Worm (Caenorhabditis elegans) whole organism, L3 larva: ENCODE measurements around the gene daf-1.

Experiments used
- R02D3.7 ChIP-seq: fragments of 150-350 bp; optimal IDR thresholded peaks from 2 replicates; lab custom pipeline; 2014; ENCODE audit warnings: missing biosample characterization, missing genetic modification characterization
- ZK546.5 ChIP-seq: sonication (generic microtip); optimal IDR thresholded peaks from 2 replicates; lab custom pipeline; 2017; ENCODE audit warnings: missing biosample characterization, missing genetic modification characterization
- aly-2 ChIP-seq: fragments of 150-350 bp; optimal IDR thresholded peaks from 2 replicates; lab custom pipeline; 2014; ENCODE audit warnings: missing biosample characterization, missing genetic modification characterization
- ama-1 ChIP-seq: fragments of 150-350 bp; optimal IDR thresholded peaks from 2 replicates; lab custom pipeline; 2018
- ceh-16 ChIP-seq: sonication (generic microtip); optimal IDR thresholded peaks from 2 replicates; lab custom pipeline; 2017; ENCODE audit warnings: missing biosample characterization, missing genetic modification characterization
- ceh-28 ChIP-seq: fragments of 150-350 bp; optimal IDR thresholded peaks from 2 replicates; lab custom pipeline; 2014; ENCODE audit warnings: missing biosample characterization, missing genetic modification reagents, missing genetic modification characterization
- ceh-9 ChIP-seq: sonication (generic microtip); optimal IDR thresholded peaks from 2 replicates; lab custom pipeline; 2018; ENCODE audit warnings: missing biosample characterization, missing genetic modification characterization
- daf-12 ChIP-seq: fragments of 150-350 bp; optimal IDR thresholded peaks from 2 replicates; lab custom pipeline; 2014; ENCODE audit warnings: missing biosample characterization, missing genetic modification reagents, missing genetic modification characterization
- egl-27 ChIP-seq: sonication (generic microtip); optimal IDR thresholded peaks from 4 replicates; lab custom pipeline; 2017; ENCODE audit warnings: missing biosample characterization, missing genetic modification reagents, missing genetic modification characterization
- egl-5 ChIP-seq: fragments of 150-350 bp; optimal IDR thresholded peaks from 2 replicates; lab custom pipeline; 2017; ENCODE audit warnings: missing biosample characterization, missing genetic modification reagents, missing genetic modification characterization, inconsistent platforms
- elt-1 ChIP-seq: fragments of 150-350 bp; optimal IDR thresholded peaks from 2 replicates; lab custom pipeline; 2014; ENCODE audit warnings: missing biosample characterization, missing genetic modification characterization
- elt-2 ChIP-seq: sonication (generic microtip); optimal IDR thresholded peaks from 2 replicates; lab custom pipeline; 2016; ENCODE audit warnings: missing genetic modification reagents, mild to moderate bottlenecking, missing genetic modification characterization, missing compliant biosample characterization
- elt-3 ChIP-seq, 3 experiments: fragments of 150-350 bp in 1 of 3; sonication (generic microtip) in 2 of 3; optimal IDR thresholded peaks; 2 replicates in 2 of 3; 4 replicates in 1 of 3; lab custom pipeline; 2014 to 2017; ENCODE audit warnings: missing biosample characterization in 3 of 3, missing genetic modification characterization in 3 of 3
- eor-1 ChIP-seq, 2 experiments: fragments of 150-350 bp; optimal IDR thresholded peaks; 2 replicates each; lab custom pipeline; 2014 to 2018; ENCODE audit warnings: missing biosample characterization in 2 of 2, missing genetic modification characterization in 2 of 2
- fkh-10 ChIP-seq: sonication (generic microtip); optimal IDR thresholded peaks from 2 replicates; lab custom pipeline; 2017; ENCODE audit warnings: missing biosample characterization, missing genetic modification reagents, missing genetic modification characterization
- fkh-2 ChIP-seq: fragments of 150-350 bp; optimal IDR thresholded peaks from 2 replicates; lab custom pipeline; 2014; ENCODE audit warnings: missing biosample characterization, missing genetic modification reagents, missing genetic modification characterization
- fos-1 ChIP-seq: fragments of 150-350 bp; optimal IDR thresholded peaks from 2 replicates; lab custom pipeline; 2014; ENCODE audit warnings: missing biosample characterization, missing genetic modification characterization
- hmg-11 ChIP-seq: sonication (generic microtip); optimal IDR thresholded peaks from 2 replicates; lab custom pipeline; 2016; ENCODE audit warnings: missing genetic modification characterization, missing compliant biosample characterization
- jun-1 ChIP-seq: fragments of 150-350 bp; optimal IDR thresholded peaks from 2 replicates; lab custom pipeline; 2014; ENCODE audit warnings: missing biosample characterization, missing genetic modification reagents, missing genetic modification characterization
- lin-15B ChIP-seq: fragments of 150-350 bp; optimal IDR thresholded peaks from 2 replicates; lab custom pipeline; 2014; ENCODE audit warnings: missing biosample characterization, missing genetic modification characterization
- lin-39 ChIP-seq: fragments of 150-350 bp; optimal IDR thresholded peaks from 2 replicates; lab custom pipeline; 2018; ENCODE audit warnings: missing biosample characterization, missing genetic modification reagents, missing genetic modification characterization
- lsy-12 ChIP-seq: sonication (generic microtip); optimal IDR thresholded peaks from 2 replicates; lab custom pipeline; 2016; ENCODE audit warnings: mild to moderate bottlenecking, missing genetic modification characterization, missing compliant biosample characterization
- mdl-1 ChIP-seq: fragments of 150-350 bp; optimal IDR thresholded peaks from 2 replicates; lab custom pipeline; 2014; ENCODE audit warnings: missing biosample characterization, missing genetic modification characterization
- nfya-1 ChIP-seq: sonication (generic microtip); optimal IDR thresholded peaks from 2 replicates; lab custom pipeline; 2017; ENCODE audit warnings: missing genetic modification characterization, mild to moderate bottlenecking, missing compliant biosample characterization, antibody characterized with exemption, moderate library complexity; ENCODE audit not compliant: insufficient read depth
- nhr-11 ChIP-seq: fragments of 150-350 bp; optimal IDR thresholded peaks from 2 replicates; lab custom pipeline; 2014; ENCODE audit warnings: missing biosample characterization, missing genetic modification characterization
- nhr-12 ChIP-seq: fragments of 150-350 bp; optimal IDR thresholded peaks from 2 replicates; lab custom pipeline; 2014; ENCODE audit warnings: missing biosample characterization, missing genetic modification characterization
- nhr-23 ChIP-seq: fragments of 150-350 bp; optimal IDR thresholded peaks from 2 replicates; lab custom pipeline; 2014; ENCODE audit warnings: missing biosample characterization, missing genetic modification reagents, missing genetic modification characterization
- nhr-237 ChIP-seq: fragments of 150-350 bp; optimal IDR thresholded peaks from 2 replicates; lab custom pipeline; 2014; ENCODE audit warnings: missing biosample characterization, missing genetic modification characterization
- nhr-25 ChIP-seq: sonication (generic microtip); optimal IDR thresholded peaks from 2 replicates; lab custom pipeline; 2017; ENCODE audit warnings: missing biosample characterization, missing genetic modification characterization
- nhr-28 ChIP-seq: fragments of 150-350 bp; optimal IDR thresholded peaks from 2 replicates; lab custom pipeline; 2014; ENCODE audit warnings: missing biosample characterization, missing genetic modification characterization
- nhr-43 ChIP-seq: sonication (generic microtip); optimal IDR thresholded peaks from 2 replicates; lab custom pipeline; 2016; ENCODE audit warnings: mild to moderate bottlenecking, missing genetic modification characterization, missing compliant biosample characterization; ENCODE audit not compliant: poor library complexity, severe bottlenecking
- nhr-67 ChIP-seq: fragments of 150-350 bp; optimal IDR thresholded peaks from 2 replicates; lab custom pipeline; 2014; ENCODE audit warnings: missing biosample characterization, missing genetic modification characterization
- nhr-77 ChIP-seq: fragments of 150-350 bp; optimal IDR thresholded peaks from 2 replicates; lab custom pipeline; 2014; ENCODE audit warnings: missing biosample characterization, missing genetic modification characterization
- pha-4 ChIP-seq: fragments of 150-350 bp; optimal IDR thresholded peaks from 2 replicates; lab custom pipeline; 2014; ENCODE audit warnings: missing biosample characterization, missing genetic modification reagents, missing genetic modification characterization
- pqm-1 ChIP-seq: fragments of 150-350 bp; optimal IDR thresholded peaks from 2 replicates; lab custom pipeline; 2017; ENCODE audit warnings: missing biosample characterization, missing genetic modification characterization, inconsistent platforms
- sea-2 ChIP-seq: fragments of 150-350 bp; sonication (generic microtip); optimal IDR thresholded peaks from 4 replicates; lab custom pipeline; 2014; ENCODE audit warnings: missing biosample characterization, missing genetic modification reagents, missing genetic modification characterization
- skn-1 ChIP-seq: fragments of 150-350 bp; optimal IDR thresholded peaks from 2 replicates; lab custom pipeline; 2014; ENCODE audit warnings: missing biosample characterization, missing genetic modification characterization
- snpc-4 ChIP-seq: fragments of 150-350 bp; optimal IDR thresholded peaks from 2 replicates; lab custom pipeline; 2014; ENCODE audit warnings: missing biosample characterization, missing genetic modification characterization
- tbx-2 ChIP-seq: sonication (generic microtip); optimal IDR thresholded peaks from 2 replicates; lab custom pipeline; 2016; ENCODE audit warnings: mild to moderate bottlenecking, missing genetic modification characterization, missing compliant biosample characterization
- unc-39 ChIP-seq: sonication (generic microtip); optimal IDR thresholded peaks from 4 replicates; lab custom pipeline; 2017; ENCODE audit warnings: missing biosample characterization, missing genetic modification characterization
- unc-62 ChIP-seq: fragments of 150-350 bp; sonication (generic microtip); optimal IDR thresholded peaks from 4 replicates; lab custom pipeline; 2014; ENCODE audit warnings: missing biosample characterization, missing genetic modification reagents, missing genetic modification characterization
- ztf-11 ChIP-seq: fragments of 150-350 bp; optimal IDR thresholded peaks from 2 replicates; lab custom pipeline; 2014; ENCODE audit warnings: missing biosample characterization, missing genetic modification characterization
- ztf-4 ChIP-seq: fragments of 150-350 bp; optimal IDR thresholded peaks from 2 replicates; lab custom pipeline; 2014; ENCODE audit warnings: missing biosample characterization, missing genetic modification characterization

Gene daf-1

ce11 chrIV:141022-141421, 8.8 kb downstream of the daf-1 start:
- TF ChIP-seq lin-15B (tag; lab: Kevin White, UChicago) (no peak), pqm-1 (tag; lab: Kevin White, UChicago) (no peak), ceh-28 (tag; lab: Kevin White, UChicago) (no peak), hmg-11 (tag; lab: Kevin White, UChicago) (no peak), nhr-28 (no peak), unc-39 (tag; lab: Kevin White, UChicago) (no peak), egl-5 (tag; lab: Kevin White, UChicago) (no peak), ceh-9 (no peak), elt-2 (no peak), nhr-43 (tag; lab: Kevin White, UChicago) (no peak), ama-1 (no peak), unc-62 (GFP tag; lab: Kevin White, UChicago) (no peak), aly-2 (tag; lab: Kevin White, UChicago) (no peak)

ce11 chrIV:143807-144371, 11.7 kb downstream of the daf-1 start:
- TF ChIP-seq nhr-25 (tag; lab: Kevin White, UChicago) = no peak
- TF ChIP-seq nhr-43 (tag; lab: Kevin White, UChicago) = peak; percentile 45
- TF ChIP-seq nhr-28 = no peak
- no peak for TF ChIP-seq lsy-12 (tag; lab: Kevin White, UChicago)
- TF ChIP-seq tbx-2 (tag; lab: Kevin White, UChicago) = peak; percentile 32
- TF ChIP-seq unc-62 (GFP tag; lab: Kevin White, UChicago) = peak; percentile 26
- no peak for TF ChIP-seq snpc-4 (tag; lab: Kevin White, UChicago)
- TF ChIP-seq elt-1 = peak; percentile 57
- TF ChIP-seq fkh-2 (tag; lab: Kevin White, UChicago) = no peak
- no peak for TF ChIP-seq nhr-12 (tag; lab: Kevin White, UChicago)
- no peak for TF ChIP-seq ztf-4 (tag; lab: Kevin White, UChicago)
- TF ChIP-seq nfya-1 (tag; lab: Kevin White, UChicago) = peak; percentile 61
- peak; percentile 8 for TF ChIP-seq nhr-23 (tag; lab: Kevin White, UChicago)
- TF ChIP-seq elt-3 (tag; optimal IDR thresholded peaks at IDR 0.05; lab: Kevin White, UChicago) = no peak
- TF ChIP-seq nhr-67 (tag; lab: Kevin White, UChicago) = no peak
- TF ChIP-seq nhr-77 = no peak
- TF ChIP-seq nhr-11 (tag; lab: Kevin White, UChicago) = no peak
- peak; percentile 23 for TF ChIP-seq lin-15B (tag; lab: Kevin White, UChicago)
- no peak for TF ChIP-seq ZK546.5
- peak; percentile 30 for TF ChIP-seq elt-2
- TF ChIP-seq egl-5 (tag; lab: Kevin White, UChicago) = peak; percentile 58
- TF ChIP-seq nhr-237 (tag; lab: Kevin White, UChicago) = no peak
- peak; percentile 56 for TF ChIP-seq pha-4
- TF ChIP-seq fos-1 (tag; lab: Kevin White, UChicago) = no peak
- peak; percentile 94 for TF ChIP-seq hmg-11 (tag; lab: Kevin White, UChicago)
- TF ChIP-seq mdl-1 (tag; lab: Kevin White, UChicago) = peak; percentile 73
- no peak for TF ChIP-seq egl-27 (tag; lab: Kevin White, UChicago)
- peak; percentile 87 for TF ChIP-seq lin-39 (tag; lab: Kevin White, UChicago)
- TF ChIP-seq jun-1 (tag; lab: Kevin White, UChicago) = peak; percentile 22
- no peak for TF ChIP-seq eor-1 (tag; optimal IDR thresholded peaks at IDR 0.05; lab: Kevin White, UChicago)
- no peak for TF ChIP-seq ceh-9
- no peak for TF ChIP-seq daf-12
- TF ChIP-seq pqm-1 (tag; lab: Kevin White, UChicago) = peak; percentile 1

ce11 chrIV:147819-148218, 15.6 kb downstream of the daf-1 start, which contains the start of gene col-99:
Gene col-99 (minus strand): TSS chrIV:147919.
- TF ChIP-seq ceh-16 = no peak
- TF ChIP-seq mdl-1 (tag; lab: Kevin White, UChicago) = no peak
- TF ChIP-seq nhr-67 (tag; lab: Kevin White, UChicago) = no peak
- TF ChIP-seq hmg-11 (tag; lab: Kevin White, UChicago) = no peak
- TF ChIP-seq sea-2 (GFP tag; lab: Kevin White, UChicago) = no peak
- TF ChIP-seq egl-5 (tag; lab: Kevin White, UChicago) = no peak
- no peak for TF ChIP-seq fkh-10 (GFP tag; lab: Kevin White, UChicago)
- TF ChIP-seq ceh-9 = no peak
- no peak for TF ChIP-seq lin-39 (tag; lab: Kevin White, UChicago)
- no peak for TF ChIP-seq ZK546.5
- no peak for TF ChIP-seq R02D3.7 (tag; lab: Kevin White, UChicago)
- no peak for TF ChIP-seq nhr-28
- TF ChIP-seq unc-62 (GFP tag; lab: Kevin White, UChicago) = no peak
- TF ChIP-seq ztf-11 (tag; lab: Kevin White, UChicago) = no peak
- TF ChIP-seq elt-2 = no peak
- no peak for TF ChIP-seq skn-1
- TF ChIP-seq nfya-1 (tag; lab: Kevin White, UChicago) = no peak
- TF ChIP-seq jun-1 (tag; lab: Kevin White, UChicago) = no peak
- no peak for TF ChIP-seq snpc-4 (tag; lab: Kevin White, UChicago)
